Worm (Caenorhabditis elegans): ENCODE results near the gene chil-12.
"Not testable (repeated sequence)": the region's sequence is repeated elsewhere in the genome, so short reads cannot be mapped to it uniquely, and the experiment has no call there.

ce11 chrV:15262336-15262735 is 21.0 kb downstream of the chil-12 start, which contains the start of gene M01B2.10:
- not testable (repeated sequence) for TF ChIP-seq elt-1 (tag; optimal IDR thresholded peaks at IDR 0.05; ENCODE audit: borderline replicate concordance, insufficient read depth); blmp-1 (tag; optimal IDR thresholded peaks at IDR 0.05); nhr-12 (tag; optimal IDR thresholded peaks at IDR 0.05); unc-62 (GFP tag; optimal IDR thresholded peaks at IDR 0.05); M03D4.4 (tag; optimal IDR thresholded peaks at IDR 0.05); elt-3 (tag; optimal IDR thresholded peaks at IDR 0.05)
